Worm (Caenorhabditis elegans): ENCODE results near the gene Y39A3CL.4.

ce11 chrIII:1733412-1733811 lies 44.5 kb downstream of the Y39A3CL.4 start:
- TF ChIP-seq nhr-12 (tag; optimal IDR thresholded peaks at IDR 0.05): no peak
- TF ChIP-seq snpc-4 (tag; optimal IDR thresholded peaks at IDR 0.05): no peak
- TF ChIP-seq lin-13 (tag; optimal IDR thresholded peaks at IDR 0.05): no peak

Measured in whole organism, mixed stage, embryonic.